Fruit fly (Drosophila melanogaster) whole organism, wandering third instar larva: Measurements from ENCODE around the gene mud.

Experiments
- Abd-B ChIP-seq: fragments of >200 bp; optimal IDR thresholded peaks from 2 replicates; lab custom pipeline; 2017; ENCODE audit warnings: missing biosample characterization, missing genetic modification characterization
- CG32264 ChIP-seq: fragments of 200-800 bp; sonication (Bioruptor generic); optimal IDR thresholded peaks from 2 replicates; lab custom pipeline; 2016; ENCODE audit warnings: missing biosample characterization, missing genetic modification characterization
- CG9705 ChIP-seq: fragments of 200-800 bp; sonication (Bioruptor generic); optimal IDR thresholded peaks from 2 replicates; lab custom pipeline; 2018; ENCODE audit warnings: missing biosample characterization, mild to moderate bottlenecking, missing genetic modification characterization
- CrebA ChIP-seq: fragments of 200-800 bp; sonication (Bioruptor generic); optimal IDR thresholded peaks from 2 replicates; lab custom pipeline; 2016; ENCODE audit warnings: missing biosample characterization, mild to moderate bottlenecking, missing genetic modification characterization, borderline replicate concordance
- Dfd ChIP-seq: fragments of >200 bp; optimal IDR thresholded peaks from 2 replicates; lab custom pipeline; 2017; ENCODE audit warnings: missing biosample characterization, missing genetic modification characterization
- Dif ChIP-seq: fragments of 200-275, 200-300 bp; sonication (Bioruptor generic); optimal IDR thresholded peaks from 2 replicates; lab custom pipeline; 2018; ENCODE audit warnings: missing biosample characterization, missing genetic modification characterization; ENCODE audit not compliant: partially characterized antibody
- GATAd ChIP-seq: sonication (Bioruptor generic); optimal IDR thresholded peaks from 2 replicates; lab custom pipeline; 2016; ENCODE audit warnings: missing biosample characterization, missing genetic modification characterization
- HLH106 ChIP-seq: fragments of 200-800 bp; optimal IDR thresholded peaks from 3 replicates; lab custom pipeline; 2019; ENCODE audit warnings: missing biosample characterization, mild to moderate bottlenecking, missing genetic modification characterization, moderate library complexity
- Hnf4 ChIP-seq: fragments of 200-800 bp; sonication (Bioruptor generic); optimal IDR thresholded peaks from 2 replicates; lab custom pipeline; 2016; ENCODE audit warnings: missing biosample characterization, mild to moderate bottlenecking, missing genetic modification characterization
- Hr78 ChIP-seq: fragments of >200 bp; optimal IDR thresholded peaks from 2 replicates; lab custom pipeline; 2017; ENCODE audit warnings: missing biosample characterization, missing genetic modification characterization
- Jra ChIP-seq: sonication (Bioruptor generic); optimal IDR thresholded peaks from 2 replicates; lab custom pipeline; 2016; ENCODE audit warnings: missing biosample characterization, missing genetic modification characterization
- Mio ChIP-seq: sonication (Bioruptor generic); optimal IDR thresholded peaks from 2 replicates; lab custom pipeline; 2016; ENCODE audit warnings: missing biosample characterization, missing genetic modification characterization
- Myc ChIP-seq: fragments of >200 bp; optimal IDR thresholded peaks from 2 replicates; lab custom pipeline; 2017
- Rel ChIP-seq, 2 experiments: fragments of 200-800 bp; sonication (Bioruptor generic) in 1 of 2; optimal IDR thresholded peaks; 2 replicates in 1 of 2; 3 replicates in 1 of 2; lab custom pipeline; 2016 to 2019; ENCODE audit warnings: mild to moderate bottlenecking in 2 of 2, missing biosample characterization in 2 of 2, missing genetic modification characterization in 2 of 2, moderate library complexity in 1 of 2
- Sp1 ChIP-seq: fragments of 200-800 bp; sonication (Bioruptor generic); optimal IDR thresholded peaks from 3 replicates; lab custom pipeline; 2019; ENCODE audit warnings: missing biosample characterization, mild to moderate bottlenecking, missing genetic modification characterization, moderate library complexity
- Vsx2 ChIP-seq: fragments of 200-300, 225-300 bp; sonication (Bioruptor generic); optimal IDR thresholded peaks from 2 replicates; lab custom pipeline; 2018; ENCODE audit warnings: missing biosample characterization, missing genetic modification characterization; ENCODE audit not compliant: partially characterized antibody
- br ChIP-seq: fragments of 200-800 bp; sonication (Bioruptor generic); optimal IDR thresholded peaks from 2 replicates; lab custom pipeline; 2016; ENCODE audit warnings: missing biosample characterization, missing genetic modification characterization
- brk ChIP-seq: fragments of 200-800 bp; sonication (Bioruptor generic); optimal IDR thresholded peaks from 2 replicates; lab custom pipeline; 2016; ENCODE audit warnings: missing biosample characterization, mild to moderate bottlenecking, missing genetic modification characterization
- dl ChIP-seq, 2 experiments: fragments of 175-275, 200-275 bp in 1 of 2; fragments of 200-275 bp in 1 of 2; sonication (Bioruptor generic); optimal IDR thresholded peaks; lab custom pipeline; 2018; ENCODE audit warnings: mild to moderate bottlenecking in 2 of 2, missing biosample characterization in 2 of 2, missing genetic modification characterization in 2 of 2, moderate library complexity in 2 of 2; ENCODE audit not compliant: partially characterized antibody in 2 of 2, insufficient read depth in 1 of 2
- dmrt93B ChIP-seq: fragments of 200-800 bp; sonication (Bioruptor generic); optimal IDR thresholded peaks from 2 replicates; lab custom pipeline; 2018; ENCODE audit warnings: missing biosample characterization, mild to moderate bottlenecking, missing genetic modification characterization
- dsf ChIP-seq: sonication (Bioruptor generic); optimal IDR thresholded peaks from 2 replicates; lab custom pipeline; 2016; ENCODE audit warnings: missing biosample characterization, missing genetic modification characterization, borderline replicate concordance
- ey ChIP-seq: fragments of 200-800 bp; sonication (Bioruptor generic); optimal IDR thresholded peaks from 2 replicates; lab custom pipeline; 2016; ENCODE audit warnings: missing biosample characterization, missing genetic modification characterization
- foxo ChIP-seq, 2 experiments: fragments of 200-800 bp; sonication (Bioruptor generic); optimal IDR thresholded peaks; 2 replicates in 1 of 2; 3 replicates in 1 of 2; lab custom pipeline; 2016 to 2017; ENCODE audit warnings: missing biosample characterization in 2 of 2, missing genetic modification characterization in 2 of 2
- fru ChIP-seq: fragments of 200-800 bp; sonication (Bioruptor generic); optimal IDR thresholded peaks from 3 replicates; lab custom pipeline; 2016; ENCODE audit warnings: missing biosample characterization, mild to moderate bottlenecking, missing genetic modification characterization
- h ChIP-seq: fragments of 200-800 bp; sonication (Bioruptor generic); optimal IDR thresholded peaks from 3 replicates; lab custom pipeline; 2016; ENCODE audit warnings: missing biosample characterization, mild to moderate bottlenecking, missing genetic modification characterization
- jim ChIP-seq: fragments of 175-275, 200-325 bp; sonication (Bioruptor generic); optimal IDR thresholded peaks from 2 replicates; lab custom pipeline; 2016; ENCODE audit warnings: missing biosample characterization, mild to moderate bottlenecking, missing genetic modification characterization
- lola ChIP-seq: fragments of >200 bp; optimal IDR thresholded peaks from 2 replicates; lab custom pipeline; 2017; ENCODE audit warnings: missing biosample characterization, missing genetic modification characterization
- pan ChIP-seq: fragments of >200 bp; optimal IDR thresholded peaks from 2 replicates; lab custom pipeline; 2017
- psq ChIP-seq: fragments of 200-800 bp; sonication (Bioruptor generic); optimal IDR thresholded peaks from 3 replicates; lab custom pipeline; 2017; ENCODE audit warnings: missing biosample characterization, mild to moderate bottlenecking, missing genetic modification characterization, moderate library complexity
- rgr ChIP-seq: fragments of 200-800 bp; sonication (Bioruptor generic); optimal IDR thresholded peaks from 3 replicates; lab custom pipeline; 2016; ENCODE audit warnings: missing biosample characterization, mild to moderate bottlenecking, missing genetic modification characterization
- sage ChIP-seq: fragments of 200-800 bp; sonication (Bioruptor generic); optimal IDR thresholded peaks from 2 replicates; lab custom pipeline; 2016; ENCODE audit warnings: missing biosample characterization, mild to moderate bottlenecking, missing genetic modification characterization
- sv ChIP-seq: fragments of 200-800 bp; sonication (Bioruptor generic); optimal IDR thresholded peaks from 3 replicates; lab custom pipeline; 2016; ENCODE audit warnings: missing biosample characterization, missing genetic modification characterization
- tai ChIP-seq: sonication (Bioruptor generic); optimal IDR thresholded peaks from 2 replicates; lab custom pipeline; 2016; ENCODE audit warnings: missing biosample characterization, missing genetic modification characterization
- usp ChIP-seq: fragments of >200 bp; optimal IDR thresholded peaks from 2 replicates; lab custom pipeline; 2017; ENCODE audit warnings: missing biosample characterization, missing genetic modification characterization
- woc ChIP-seq: sonication (Bioruptor generic); optimal IDR thresholded peaks from 2 replicates; lab custom pipeline; 2016; ENCODE audit warnings: missing biosample characterization, mild to moderate bottlenecking, missing genetic modification characterization

Gene mud

DNA sequence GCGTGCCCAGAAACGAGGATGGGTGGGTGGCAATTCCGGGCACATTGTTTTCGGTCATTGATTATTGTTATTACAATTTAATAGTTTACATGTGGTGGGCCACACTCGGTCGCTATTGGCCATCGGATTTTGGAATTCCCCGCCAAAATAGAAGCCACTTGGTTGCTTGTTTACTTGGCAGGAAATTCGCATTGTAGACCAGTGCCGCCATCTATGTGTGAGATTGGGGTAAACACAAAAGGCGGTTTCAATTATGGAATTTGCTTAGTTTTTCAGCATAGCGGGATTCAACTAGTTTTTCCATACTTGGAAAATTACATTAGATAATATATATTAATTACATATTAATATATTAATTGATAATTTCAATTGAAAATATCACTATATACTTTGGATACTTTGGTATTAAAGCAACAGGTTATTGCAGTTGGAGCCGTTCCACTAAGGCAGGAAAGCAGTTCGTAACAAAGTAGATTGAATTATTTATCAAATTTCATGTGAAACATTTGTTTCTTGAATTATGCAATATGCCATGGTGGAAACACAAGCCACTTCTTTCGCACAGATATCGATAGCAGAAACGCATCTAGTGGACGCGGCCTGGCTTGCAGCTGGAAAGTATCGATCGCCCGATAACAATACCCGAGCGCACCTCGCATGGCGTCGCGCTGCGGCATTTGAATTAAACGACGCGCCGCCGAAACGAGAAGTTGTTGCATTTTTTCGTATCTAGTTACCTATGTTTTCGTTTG lies at the start of gene mud:
mud (plus strand) TSS at position 698 of the 752 bp plus-strand sequence.
- TF ChIP-seq Hr78 (no peak), Mio (GFP tag; lab: Kevin White, UChicago) (no peak), tai (GFP tag; lab: Kevin White, UChicago) (no peak), GATAd (GFP tag; lab: Kevin White, UChicago) (no peak), dsf (GFP tag; lab: Kevin White, UChicago) (no peak), HLH106 (peak; percentile 14), CG9705 (GFP tag; lab: Kevin White, UChicago) (no peak), CG32264 (GFP tag; lab: Kevin White, UChicago) (no peak), woc (GFP tag; lab: Kevin White, UChicago) (peak; percentile 14), Myc (lab: Kevin White, UChicago) (no peak), Abd-B (GFP tag; lab: Kevin White, UChicago) (no peak), lola (no peak), foxo (GFP tag; optimal IDR thresholded peaks at IDR 0.05; lab: Kevin White, UChicago) (peak in 1 of 2 experiments; percentile 14), fru (GFP tag; lab: Kevin White, UChicago) (no peak), Rel (GFP tag; optimal IDR thresholded peaks at IDR 0.05; lab: Kevin White, UChicago) (no peak), Rel (tag; optimal IDR thresholded peaks at IDR 0.05; lab: Kevin White, UChicago) (no peak), dmrt93B (GFP tag; lab: Kevin White, UChicago) (no peak), Dfd (GFP tag; lab: Kevin White, UChicago) (no peak)
- TF ChIP-seq, all 38 proteins: peak for 3

DNA sequence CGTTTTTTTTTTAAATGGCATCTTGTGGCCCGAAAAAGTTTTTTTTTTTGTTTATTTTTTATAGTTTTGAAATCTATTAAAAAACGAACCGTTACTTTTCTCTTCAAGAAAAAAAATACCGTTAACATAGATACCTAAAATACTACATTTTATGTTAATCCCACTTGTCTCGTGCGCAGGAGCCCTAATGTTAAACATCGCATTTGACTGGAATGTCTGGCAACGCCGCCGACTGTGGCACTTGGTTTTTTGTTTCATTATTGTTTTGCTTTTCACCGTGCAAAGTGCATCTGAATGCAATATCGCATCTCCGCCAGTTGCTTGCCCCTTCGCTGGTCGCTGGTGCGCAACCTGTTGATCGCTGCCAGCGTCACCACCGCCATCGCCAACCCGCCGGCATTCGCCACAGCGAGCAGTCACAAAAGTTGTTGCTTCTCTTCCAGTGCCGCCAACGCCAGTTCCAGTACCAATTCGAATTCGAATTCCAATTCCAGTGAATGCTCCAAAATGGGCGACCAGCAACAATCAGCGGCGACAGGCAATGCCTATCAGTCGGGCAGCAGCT lies 47.5 kb upstream of the mud start, which contains the start of gene CG11590:
CG11590 (plus strand) TSS at position 212 of the 565 bp plus-strand sequence.
- TF ChIP-seq CrebA (no peak), Jra (no peak), GATAd (GFP tag; lab: Kevin White, UChicago) (no peak), Vsx2 (GFP tag; lab: Kevin White, UChicago) (peak; percentile 96), Dif (GFP tag; lab: Kevin White, UChicago) (peak; percentile 88)

DNA sequence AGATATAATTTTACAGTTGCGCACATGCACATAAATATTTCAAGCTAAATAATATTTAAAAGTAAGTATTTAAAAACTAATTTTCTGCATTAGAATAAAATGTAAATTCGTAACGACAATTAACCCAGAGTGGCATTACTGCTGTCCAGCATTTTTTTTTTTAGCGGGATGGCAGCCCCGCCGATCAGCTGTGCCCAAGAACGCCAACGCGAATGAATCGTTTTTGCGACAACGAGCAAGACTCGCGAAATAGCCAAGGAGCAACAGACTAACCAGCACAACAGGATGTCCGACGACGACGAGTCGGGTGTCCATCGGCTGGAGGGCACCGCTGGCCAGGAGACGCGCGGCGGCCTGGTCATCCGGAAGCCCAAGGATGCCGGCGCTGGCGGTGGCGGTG lies 46.4 kb upstream of the mud start, which contains the start of gene Prp16:
Prp16 (plus strand) TSS at position 185 of the 400 bp plus-strand sequence.
- TF ChIP-seq GATAd (GFP tag; lab: Kevin White, UChicago) (no peak), br (GFP tag; lab: Kevin White, UChicago) (no peak), CG9705 (GFP tag; lab: Kevin White, UChicago) (no peak), Rel (GFP tag; optimal IDR thresholded peaks at IDR 0.05; lab: Kevin White, UChicago) (no peak), Rel (tag; optimal IDR thresholded peaks at IDR 0.05; lab: Kevin White, UChicago) (no peak), foxo (GFP tag; optimal IDR thresholded peaks at IDR 0.05; lab: Kevin White, UChicago) (no peak), dl (GFP tag; optimal IDR thresholded peaks at IDR 0.05; lab: Kevin White, UChicago; ENCODE audit: insufficient read depth in 1 of 2, partially characterized antibody in 2 of 2) (no peak), usp (GFP tag; lab: Kevin White, UChicago) (no peak), sage (GFP tag; lab: Kevin White, UChicago) (no peak), fru (GFP tag; lab: Kevin White, UChicago) (no peak), Hnf4 (no peak), Hr78 (no peak), ey (GFP tag; lab: Kevin White, UChicago) (no peak), dmrt93B (GFP tag; lab: Kevin White, UChicago) (no peak), Sp1 (GFP tag; lab: Kevin White, UChicago) (no peak), dsf (GFP tag; lab: Kevin White, UChicago) (no peak), Dif (GFP tag; lab: Kevin White, UChicago) (no peak), Abd-B (GFP tag; lab: Kevin White, UChicago) (no peak), psq (no peak)

DNA sequence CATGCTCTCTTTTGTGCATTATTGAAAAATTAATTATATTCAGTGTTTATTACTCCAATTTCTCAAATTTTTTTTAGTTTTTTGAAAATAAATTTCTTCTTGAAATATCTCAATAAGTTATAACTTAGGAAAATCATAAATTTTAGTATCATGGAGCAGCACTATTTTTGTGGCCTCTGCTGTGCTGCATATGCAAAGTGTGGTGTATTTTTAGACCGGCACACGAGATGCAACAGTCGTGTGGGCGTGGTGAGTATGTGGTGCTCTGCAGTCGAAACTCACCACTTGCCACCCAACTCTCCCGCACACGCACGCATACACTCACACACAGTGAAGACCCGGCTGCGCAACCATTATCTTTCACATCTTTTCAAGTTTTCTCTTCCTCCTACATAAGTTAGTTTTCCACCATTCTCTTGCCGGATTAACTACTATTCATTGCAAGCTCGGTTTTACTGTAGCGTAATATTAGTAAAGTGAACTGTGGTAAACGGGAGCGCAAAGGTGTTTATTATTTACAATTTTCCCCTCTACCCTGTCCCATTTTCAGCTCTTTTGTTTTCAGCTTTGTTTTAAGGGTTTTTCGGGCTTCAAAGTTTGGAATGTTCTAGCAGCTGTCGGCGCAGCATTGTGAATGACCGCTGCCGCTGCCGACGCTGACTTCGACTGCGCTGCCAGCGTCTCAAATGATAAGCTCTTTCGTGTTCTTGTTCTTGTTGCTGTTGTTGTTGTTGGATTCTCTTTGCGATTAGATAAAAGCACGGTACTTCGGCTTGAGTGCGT lies 38.9 kb upstream of the mud start:
- TF ChIP-seq Sp1 (GFP tag; lab: Kevin White, UChicago): peak; percentile 68
- TF ChIP-seq psq: peak; percentile 44
- no peak for TF ChIP-seq brk (GFP tag; lab: Kevin White, UChicago)
- TF ChIP-seq jim (GFP tag; lab: Kevin White, UChicago): no peak
- TF ChIP-seq lola: no peak
- no peak for TF ChIP-seq Dif (GFP tag; lab: Kevin White, UChicago)
- no peak for TF ChIP-seq Vsx2 (GFP tag; lab: Kevin White, UChicago)
- TF ChIP-seq Myc (lab: Kevin White, UChicago): no peak
- peak; percentile 33 for TF ChIP-seq dmrt93B (GFP tag; lab: Kevin White, UChicago)
- TF ChIP-seq rgr (GFP tag; lab: Kevin White, UChicago): peak; percentile 33
- no peak for TF ChIP-seq dl (GFP tag; optimal IDR thresholded peaks at IDR 0.05; lab: Kevin White, UChicago; ENCODE audit: insufficient read depth in 1 of 2, partially characterized antibody in 2 of 2)
- peak; percentile 17 for TF ChIP-seq br (GFP tag; lab: Kevin White, UChicago)
- peak; percentile 56 for TF ChIP-seq HLH106
- peak; percentile 58 for TF ChIP-seq fru (GFP tag; lab: Kevin White, UChicago)
- TF ChIP-seq dsf (GFP tag; lab: Kevin White, UChicago): no peak
- TF ChIP-seq woc (GFP tag; lab: Kevin White, UChicago): peak; percentile 27
- TF ChIP-seq sv (GFP tag; lab: Kevin White, UChicago): no peak
- no peak for TF ChIP-seq sage (GFP tag; lab: Kevin White, UChicago)
- TF ChIP-seq ey (GFP tag; lab: Kevin White, UChicago): peak; percentile 37
- TF ChIP-seq CG32264 (GFP tag; lab: Kevin White, UChicago): no peak
- peak; percentile 69 for TF ChIP-seq h (GFP tag; lab: Kevin White, UChicago)
- peak; percentile 17 for TF ChIP-seq CG9705 (GFP tag; lab: Kevin White, UChicago)
- TF ChIP-seq pan (lab: Kevin White, UChicago): no peak
- peak in 1 of 2 experiments; percentile 75 for TF ChIP-seq foxo (GFP tag; optimal IDR thresholded peaks at IDR 0.05; lab: Kevin White, UChicago)
